Worm (Caenorhabditis elegans): ENCODE measurements around the gene lap-2.

ce11 chrV:13028871-13029270 lies 14.6 kb upstream of the lap-2 start:
- no peak for TF ChIP-seq aly-2 (tag; optimal IDR thresholded peaks at IDR 0.05)
- no peak for TF ChIP-seq nhr-237 (tag; optimal IDR thresholded peaks at IDR 0.05)
- no peak for TF ChIP-seq nhr-12 (tag; optimal IDR thresholded peaks at IDR 0.05)
- no peak for TF ChIP-seq jun-1 (tag; optimal IDR thresholded peaks at IDR 0.05)
- no peak for TF ChIP-seq ztf-11 (tag; optimal IDR thresholded peaks at IDR 0.05)
- TF ChIP-seq zag-1 (tag; optimal IDR thresholded peaks at IDR 0.05), result no peak
- no peak for TF ChIP-seq nhr-76 (tag; optimal IDR thresholded peaks at IDR 0.05)
- TF ChIP-seq R02D3.7 (tag; optimal IDR thresholded peaks at IDR 0.05), result no peak
- no peak for TF ChIP-seq ama-1 (optimal IDR thresholded peaks at IDR 0.05)
- TF ChIP-seq unc-39 (tag; optimal IDR thresholded peaks at IDR 0.05), result no peak
- no peak for TF ChIP-seq fkh-2 (tag; optimal IDR thresholded peaks at IDR 0.05)
- no peak for TF ChIP-seq lin-15B (tag; optimal IDR thresholded peaks at IDR 0.05)
- TF ChIP-seq nhr-25 (tag; optimal IDR thresholded peaks at IDR 0.05), result no peak

Data from whole organism, L3 larva.